Worm (Caenorhabditis elegans) whole organism, young adult: ENCODE results near the gene T05H10.4.

Source experiments
- B0336.3 ChIP-seq: fragments of 200-800 bp; sonication (Bioruptor generic); IDR thresholded peaks from 2 replicates; pipeline ENCODE4 v1.3.6; 2022; ENCODE audit warnings: missing genetic modification characterization, missing compliant biosample characterization
- D2030.7 ChIP-seq: fragments of 200-800 bp; sonication (Bioruptor generic); IDR thresholded peaks from 2 replicates; pipeline ENCODE4 v1.3.6; 2022; ENCODE audit warnings: missing genetic modification reagents, missing genetic modification characterization, missing compliant biosample characterization
- F37B4.10 ChIP-seq: fragments of 200-800 bp; sonication (Bioruptor generic); IDR thresholded peaks from 2 replicates; pipeline ENCODE4 v1.3.6; 2022; ENCODE audit warnings: missing genetic modification characterization, missing compliant biosample characterization
- F39B2.1 ChIP-seq: fragments of 200-800 bp; sonication (Bioruptor generic); IDR thresholded peaks from 2 replicates; pipeline ENCODE4 v1.3.6; 2022; ENCODE audit warnings: missing genetic modification reagents, missing genetic modification characterization, missing compliant biosample characterization
- Y67H2A.10 ChIP-seq: fragments of 200-800 bp; sonication (Bioruptor generic); conservative IDR thresholded peaks from 2 replicates; pipeline ENCODE4 v1.3.6; 2022; ENCODE audit warnings: missing genetic modification reagents, missing genetic modification characterization, missing compliant biosample characterization
- Y79H2A.3 ChIP-seq: fragments of 200-800 bp; sonication (Bioruptor generic); conservative IDR thresholded peaks from 2 replicates; pipeline ENCODE4 v1.3.6; 2022; ENCODE audit warnings: missing genetic modification reagents, missing genetic modification characterization, missing compliant biosample characterization
- ama-1 ChIP-seq, 3 experiments: fragments of 150-350 bp in 1 of 3; sonication (generic microtip) in 2 of 3; optimal IDR thresholded peaks; 2 replicates each; lab custom pipeline; 2014 to 2018; ENCODE audit warnings: missing biosample characterization in 2 of 3, missing genetic modification characterization in 2 of 3, missing genetic modification reagents in 2 of 3
- aptf-3 ChIP-seq: fragments of 200-800 bp; sonication (Bioruptor generic); IDR thresholded peaks from 2 replicates; pipeline ENCODE4 v1.3.6; 2022; ENCODE audit warnings: missing genetic modification characterization, missing compliant biosample characterization
- attf-3 ChIP-seq: fragments of 200-800 bp; sonication (Bioruptor generic); conservative IDR thresholded peaks from 2 replicates; pipeline ENCODE4 v1.3.6; 2022; ENCODE audit warnings: missing genetic modification reagents, missing genetic modification characterization, missing compliant biosample characterization
- attf-5 ChIP-seq: fragments of 200-800 bp; sonication (Bioruptor generic); optimal IDR thresholded peaks from 2 replicates; lab custom pipeline; 2018; ENCODE audit warnings: mild to moderate bottlenecking, missing genetic modification characterization, missing compliant biosample characterization
- attf-6 ChIP-seq: fragments of 200-800 bp; sonication (Bioruptor generic); IDR thresholded peaks from 2 replicates; pipeline ENCODE4 v1.3.6; 2022; ENCODE audit warnings: missing genetic modification reagents, missing genetic modification characterization, missing compliant biosample characterization
- ceh-100 ChIP-seq: fragments of 200-800 bp; sonication (Bioruptor generic); IDR thresholded peaks from 2 replicates; pipeline ENCODE4 v1.3.6; 2022; ENCODE audit warnings: missing genetic modification reagents, missing genetic modification characterization, missing compliant biosample characterization
- die-1 ChIP-seq: sonication (generic microtip); optimal IDR thresholded peaks from 2 replicates; lab custom pipeline; 2016; ENCODE audit warnings: missing genotype, mild to moderate bottlenecking, missing genetic modification characterization, missing compliant biosample characterization
- dpff-1 ChIP-seq: sonication (generic microtip); optimal IDR thresholded peaks from 2 replicates; lab custom pipeline; 2017; ENCODE audit warnings: mild to moderate bottlenecking, missing genetic modification characterization, missing compliant biosample characterization
- dpl-1 ChIP-seq: fragments of 150-350 bp; optimal IDR thresholded peaks from 2 replicates; lab custom pipeline; 2014; ENCODE audit warnings: missing biosample characterization, missing genetic modification reagents, missing genetic modification characterization
- efl-1 ChIP-seq: fragments of 150-350 bp; optimal IDR thresholded peaks from 2 replicates; lab custom pipeline; 2014; ENCODE audit warnings: missing biosample characterization, missing genetic modification reagents, missing genetic modification characterization
- egl-18 ChIP-seq: fragments of 200-800 bp; sonication (Bioruptor generic); IDR thresholded peaks from 2 replicates; pipeline ENCODE4 v1.3.6; 2022; ENCODE audit warnings: missing genetic modification reagents, missing genetic modification characterization, missing compliant biosample characterization
- egrh-3 ChIP-seq: fragments of 200-800 bp; sonication (Bioruptor generic); IDR thresholded peaks from 2 replicates; pipeline ENCODE4 v1.3.6; 2022; ENCODE audit warnings: missing genetic modification reagents, missing genetic modification characterization, missing compliant biosample characterization
- hlh-12 ChIP-seq: sonication (generic microtip); optimal IDR thresholded peaks from 2 replicates; lab custom pipeline; 2016; ENCODE audit warnings: missing genetic modification characterization, missing compliant biosample characterization
- hmg-1.2 ChIP-seq: fragments of 200-800 bp; sonication (Bioruptor generic); IDR thresholded peaks from 2 replicates; pipeline ENCODE4 v1.3.6; 2022; ENCODE audit warnings: missing genetic modification reagents, missing genetic modification characterization, missing compliant biosample characterization
- hrde-1 ChIP-seq: sonication (generic microtip); optimal IDR thresholded peaks from 2 replicates; lab custom pipeline; 2016; ENCODE audit warnings: missing genetic modification characterization, mild to moderate bottlenecking, missing compliant biosample characterization, moderate library complexity, missing genotype, missing genetic modification reagents, borderline replicate concordance
- lag-1 ChIP-seq: fragments of 200-800 bp; sonication (Bioruptor generic); IDR thresholded peaks from 2 replicates; pipeline ENCODE4 v1.3.6; 2022; ENCODE audit warnings: missing genetic modification reagents, missing genetic modification characterization, missing compliant biosample characterization
- let-607 ChIP-seq, 2 experiments: fragments of 200-800 bp in 1 of 2; sonication (Bioruptor generic) in 1 of 2; sonication (generic microtip) in 1 of 2; optimal IDR thresholded peaks; 2 replicates each; lab custom pipeline; 2016 to 2018; ENCODE audit warnings: mild to moderate bottlenecking in 2 of 2, missing compliant biosample characterization in 2 of 2, missing genetic modification characterization in 2 of 2, moderate library complexity in 2 of 2, missing genotype in 1 of 2
- madf-10 ChIP-seq: sonication (generic microtip); optimal IDR thresholded peaks from 2 replicates; lab custom pipeline; 2016; ENCODE audit warnings: mild to moderate bottlenecking, missing genetic modification characterization, missing compliant biosample characterization
- madf-3 ChIP-seq: fragments of 200-800 bp; sonication (Bioruptor generic); IDR thresholded peaks from 2 replicates; pipeline ENCODE4 v1.3.6; 2022; ENCODE audit warnings: missing genetic modification reagents, missing genetic modification characterization, missing compliant biosample characterization
- madf-8 ChIP-seq: fragments of 200-800 bp; sonication (Bioruptor generic); conservative IDR thresholded peaks from 2 replicates; pipeline ENCODE4 v1.3.6; 2022; ENCODE audit warnings: missing genetic modification reagents, missing genetic modification characterization, missing compliant biosample characterization
- mcd-1 ChIP-seq: fragments of 200-800 bp; sonication (Bioruptor generic); IDR thresholded peaks from 2 replicates; pipeline ENCODE4 v1.3.6; 2022; ENCODE audit warnings: missing genetic modification reagents, missing genetic modification characterization, missing compliant biosample characterization
- mel-28 ChIP-seq: sonication (generic microtip); optimal IDR thresholded peaks from 2 replicates; lab custom pipeline; 2016; ENCODE audit warnings: borderline replicate concordance, mild to moderate bottlenecking, missing genetic modification characterization, missing compliant biosample characterization
- nfya-1 ChIP-seq: sonication (generic microtip); optimal IDR thresholded peaks from 2 replicates; lab custom pipeline; 2017; ENCODE audit warnings: antibody characterized with exemption, missing compliant biosample characterization, missing genetic modification characterization, borderline replicate concordance; ENCODE audit not compliant: insufficient read depth
- nhr-80 ChIP-seq: sonication (generic microtip); optimal IDR thresholded peaks from 2 replicates; lab custom pipeline; 2016; ENCODE audit warnings: missing genetic modification characterization, missing compliant biosample characterization
- nhr-90 ChIP-seq: sonication (generic microtip); optimal IDR thresholded peaks from 2 replicates; lab custom pipeline; 2016; ENCODE audit warnings: missing genotype, mild to moderate bottlenecking, missing genetic modification characterization, missing compliant biosample characterization
- rcor-1 ChIP-seq: fragments of 200-800 bp; sonication (Bioruptor generic); IDR thresholded peaks from 2 replicates; pipeline ENCODE4 v1.3.6; 2022; ENCODE audit warnings: missing genetic modification reagents, missing genetic modification characterization, missing compliant biosample characterization
- rec-8 ChIP-seq, 2 experiments: sonication (generic microtip); optimal IDR thresholded peaks; 2 replicates each; lab custom pipeline; 2016; ENCODE audit warnings: mild to moderate bottlenecking in 2 of 2, missing genetic modification characterization in 2 of 2, missing genetic modification reagents in 2 of 2, missing genotype in 2 of 2, missing biosample characterization in 1 of 2, missing compliant biosample characterization in 1 of 2, moderate library complexity in 1 of 2
- snpc-1.1 ChIP-seq: sonication (generic microtip); optimal IDR thresholded peaks from 2 replicates; lab custom pipeline; 2017; ENCODE audit warnings: missing genetic modification characterization, mild to moderate bottlenecking, missing compliant biosample characterization, antibody characterized with exemption, moderate library complexity, missing genotype, missing genetic modification reagents; ENCODE audit not compliant: insufficient read depth
- tlf-1 ChIP-seq: fragments of 200-800 bp; sonication (Bioruptor generic); optimal IDR thresholded peaks from 2 replicates; lab custom pipeline; 2018; ENCODE audit warnings: mild to moderate bottlenecking, missing genetic modification characterization, missing compliant biosample characterization
- unc-130 ChIP-seq: sonication (generic microtip); optimal IDR thresholded peaks from 2 replicates; lab custom pipeline; 2016; ENCODE audit warnings: missing genetic modification reagents, missing genetic modification characterization, missing compliant biosample characterization
- ztf-22 ChIP-seq: fragments of 200-800 bp; sonication (Bioruptor generic); optimal IDR thresholded peaks from 2 replicates; lab custom pipeline; 2018; ENCODE audit warnings: mild to moderate bottlenecking, missing genetic modification characterization, moderate library complexity, missing compliant biosample characterization
- ztf-25 ChIP-seq: fragments of 200-800 bp; sonication (Bioruptor generic); IDR thresholded peaks from 2 replicates; pipeline ENCODE4 v1.3.6; 2022; ENCODE audit warnings: missing genetic modification reagents, missing genetic modification characterization, missing compliant biosample characterization
- ztf-28 ChIP-seq: fragments of 200-800 bp; sonication (Bioruptor generic); IDR thresholded peaks from 2 replicates; pipeline ENCODE4 v1.3.6; 2022; ENCODE audit warnings: missing genetic modification reagents, missing genetic modification characterization, missing compliant biosample characterization
- ztf-6 ChIP-seq: fragments of 200-800 bp; sonication (Bioruptor generic); IDR thresholded peaks from 2 replicates; pipeline ENCODE4 v1.3.6; 2022; ENCODE audit warnings: missing genetic modification reagents, missing genetic modification characterization, missing compliant biosample characterization

Gene T05H10.4

ce11 chrII:8039416-8039815 is 13.5 kb upstream of the T05H10.4 start, which contains the start of the genes ubh-4 and algn-6 (continued):
- TF ChIP-seq attf-5 (peak; percentile 87), lag-1 (no peak), egl-18 (GFP tag; lab: Robert Waterston, UW) (no peak), hlh-12 (tag; lab: Kevin White, UChicago) (no peak), mcd-1 (GFP tag; lab: Robert Waterston, UW) (peak; percentile 89), madf-10 (tag; lab: Kevin White, UChicago) (peak; percentile 32), madf-8 (peak; percentile 32; the same call in 1 of the 2 replicates), hrde-1 (tag; lab: Kevin White, UChicago) (no peak), let-607 (tag; optimal IDR thresholded peaks at IDR 0.05; lab: Kevin White, UChicago) (no peak), ceh-100 (GFP tag; lab: Robert Waterston, UW) (no peak), ztf-28 (GFP tag; lab: Robert Waterston, UW) (0 out of 2 replicates have a peak, but pooled peaks have one; percentile 60), B0336.3 (GFP tag; lab: Robert Waterston, UW) (no peak), F37B4.10 (no peak), F39B2.1 (no peak), aptf-3 (GFP tag; lab: Robert Waterston, UW) (no peak), Y79H2A.3 (0 out of 2 replicates have a peak, but pooled peaks have one; percentile 24), egrh-3 (GFP tag; lab: Robert Waterston, UW) (peak; percentile 21; the same call in 1 of the 2 replicates), rec-8 (tag; optimal IDR thresholded peaks at IDR 0.05; lab: Kevin White, UChicago) (peak in 1 of 2 experiments; percentile 1), attf-6 (no peak), attf-3 (peak; percentile 78), dpl-1 (GFP tag; lab: Kevin White, UChicago) (peak; percentile 21), nhr-80 (tag; lab: Kevin White, UChicago) (peak; percentile 51), die-1 (tag; lab: Kevin White, UChicago) (no peak), mel-28 (tag; lab: Kevin White, UChicago) (no peak), ztf-22 (GFP tag; lab: Kevin White, UChicago) (no peak), efl-1 (GFP tag; lab: Kevin White, UChicago) (peak; percentile 48), snpc-1.1 (tag; lab: Kevin White, UChicago) (no peak), ztf-6 (GFP tag; lab: Robert Waterston, UW) (no peak), unc-130 (GFP tag; lab: Kevin White, UChicago) (peak; percentile 89), hmg-1.2 (GFP tag; lab: Robert Waterston, UW) (peak; percentile 67; the same call in 1 of the 2 replicates), ama-1 (optimal IDR thresholded peaks at IDR 0.05; lab: Kevin White, UChicago) (no peak), ama-1 (GFP tag; optimal IDR thresholded peaks at IDR 0.05; lab: Kevin White, UChicago) (no peak), ztf-25 (GFP tag; lab: Robert Waterston, UW) (0 out of 2 replicates have a peak, but pooled peaks have one; percentile 29), rcor-1 (GFP tag; lab: Robert Waterston, UW) (0 out of 2 replicates have a peak, but pooled peaks have one; percentile 24), Y67H2A.10 (0 out of 2 replicates have a peak, but pooled peaks have one; percentile 22), nhr-90 (no peak), tlf-1 (GFP tag; lab: Kevin White, UChicago) (no peak), madf-3 (peak; percentile 61; the same call in 1 of the 2 replicates), dpff-1 (tag; lab: Kevin White, UChicago) (no peak), D2030.7 (GFP tag; lab: Robert Waterston, UW) (peak; percentile 67), nfya-1 (no peak)
